Fruit fly (Drosophila melanogaster) S2 (cell line): Measurements from ENCODE around the gene meigo.

ENCODE experiments used
- CG8478 ChIP-seq: fragments of >200 bp; optimal IDR thresholded peaks from 2 replicates; lab custom pipeline; 2018
- CTCF ChIP-seq, 2 experiments: fragments of >200 bp; optimal IDR thresholded peaks; 2 replicates each; lab custom pipeline; 2018

dm6 chr3R:21091500-21091899 lies 46.6 kb upstream of the meigo start:
- TF ChIP-seq CTCF (optimal IDR thresholded peaks at IDR 0.05; lab: Kevin White, UChicago) (no peak), CG8478 (lab: Kevin White, UChicago) (no peak)
